Worm (Caenorhabditis elegans): Measurements from ENCODE around the gene bath-44.

The bath-44 gene

ce11 chrII:7381142-7381611 lies 13.6 kb upstream of the bath-44 start, which contains the start of gene C07D10.5:
C07D10.5 (plus strand) TSS chrII:7381561.
- no peak for TF ChIP-seq him-1 (tag; optimal IDR thresholded peaks at IDR 0.05)
- TF ChIP-seq dao-5 (tag; optimal IDR thresholded peaks at IDR 0.05), result no peak
- TF ChIP-seq W03F9.2 (tag; optimal IDR thresholded peaks at IDR 0.05), result no peak

- TF ChIP-seq dao-5 (tag; optimal IDR thresholded peaks at IDR 0.05) (no peak), W03F9.2 (tag; optimal IDR thresholded peaks at IDR 0.05) (no peak), him-1 (tag; optimal IDR thresholded peaks at IDR 0.05) (no peak)
These were observed 12.8 kb upstream of the bath-44 start for ce11 chrII:7381947-7382346.

ce11 chrII:7385442-7385841 lies 9.3 kb upstream of the bath-44 start, which contains the start of gene sre-3:
sre-3 (plus strand) TSS chrII:7385742.
- no peak for TF ChIP-seq him-1 (tag; optimal IDR thresholded peaks at IDR 0.05)
- TF ChIP-seq dao-5 (tag; optimal IDR thresholded peaks at IDR 0.05), result no peak
- TF ChIP-seq W03F9.2 (tag; optimal IDR thresholded peaks at IDR 0.05), result no peak

- TF ChIP-seq him-1 (tag; optimal IDR thresholded peaks at IDR 0.05), result no peak
- no peak for TF ChIP-seq W03F9.2 (tag; optimal IDR thresholded peaks at IDR 0.05)
- TF ChIP-seq dao-5 (tag; optimal IDR thresholded peaks at IDR 0.05), result no peak
These were observed 4.4 kb upstream of the bath-44 start for ce11 chrII:7390335-7390734.

- TF ChIP-seq W03F9.2 (tag; optimal IDR thresholded peaks at IDR 0.05), result no peak
- no peak for TF ChIP-seq him-1 (tag; optimal IDR thresholded peaks at IDR 0.05)
- no peak for TF ChIP-seq dao-5 (tag; optimal IDR thresholded peaks at IDR 0.05)
These were observed 2.6 kb upstream of the bath-44 start for ce11 chrII:7392052-7392694.

ce11 chrII:7393393-7393792 lies 1.4 kb upstream of the bath-44 start:
- TF ChIP-seq dao-5 (tag; optimal IDR thresholded peaks at IDR 0.05), result no peak
- no peak for TF ChIP-seq him-1 (tag; optimal IDR thresholded peaks at IDR 0.05)
- TF ChIP-seq W03F9.2 (tag; optimal IDR thresholded peaks at IDR 0.05), result no peak

- TF ChIP-seq W03F9.2 (tag; optimal IDR thresholded peaks at IDR 0.05) (peak; percentile 10), him-1 (tag; optimal IDR thresholded peaks at IDR 0.05) (no peak)
These were observed 649 bp upstream of the bath-44 start for ce11 chrII:7393922-7394689.

- TF ChIP-seq dao-5 (tag; optimal IDR thresholded peaks at IDR 0.05), result no peak
- no peak for TF ChIP-seq W03F9.2 (tag; optimal IDR thresholded peaks at IDR 0.05)
- TF ChIP-seq him-1 (tag; optimal IDR thresholded peaks at IDR 0.05), result no peak
These were observed 1.3 kb downstream of the bath-44 start for ce11 chrII:7396081-7396480.

ce11 chrII:7397273-7397840 lies 2.6 kb downstream of the bath-44 start:
- TF ChIP-seq W03F9.2 (tag; optimal IDR thresholded peaks at IDR 0.05) (no peak), him-1 (tag; optimal IDR thresholded peaks at IDR 0.05) (peak; percentile 9), dao-5 (tag; optimal IDR thresholded peaks at IDR 0.05) (no peak)

ce11 chrII:7398712-7399111 lies 4.0 kb downstream of the bath-44 start, which contains the start of gene C07D10.1:
C07D10.1 (plus strand) TSS chrII:7399012.
- TF ChIP-seq W03F9.2 (tag; optimal IDR thresholded peaks at IDR 0.05), result no peak
- no peak for TF ChIP-seq dao-5 (tag; optimal IDR thresholded peaks at IDR 0.05)
- TF ChIP-seq him-1 (tag; optimal IDR thresholded peaks at IDR 0.05), result no peak

- TF ChIP-seq him-1 (tag; optimal IDR thresholded peaks at IDR 0.05), result no peak
- TF ChIP-seq W03F9.2 (tag; optimal IDR thresholded peaks at IDR 0.05), result no peak
- no peak for TF ChIP-seq dao-5 (tag; optimal IDR thresholded peaks at IDR 0.05)
These were observed 7.9 kb downstream of the bath-44 start, which contains the start of gene nas-7 for ce11 chrII:7402625-7403024. nas-7 (minus strand) TSS chrII:7402725.

- no peak for TF ChIP-seq dao-5 (tag; optimal IDR thresholded peaks at IDR 0.05)
- no peak for TF ChIP-seq him-1 (tag; optimal IDR thresholded peaks at IDR 0.05)
- no peak for TF ChIP-seq W03F9.2 (tag; optimal IDR thresholded peaks at IDR 0.05)
These were observed 9.2 kb downstream of the bath-44 start for ce11 chrII:7404001-7404400.

ce11 chrII:7405262-7405661 lies 10.5 kb downstream of the bath-44 start:
- TF ChIP-seq W03F9.2 (tag; optimal IDR thresholded peaks at IDR 0.05), result no peak
- no peak for TF ChIP-seq dao-5 (tag; optimal IDR thresholded peaks at IDR 0.05)
- TF ChIP-seq him-1 (tag; optimal IDR thresholded peaks at IDR 0.05), result no peak

- TF ChIP-seq dao-5 (tag; optimal IDR thresholded peaks at IDR 0.05), result no peak
These were observed 11.7 kb downstream of the bath-44 start for ce11 chrII:7406438-7406837.
